Fruit fly (Drosophila melanogaster) whole organism, embryonic: ENCODE results near the gene Npc2a.

Experiments used
- Atf-2 ChIP-seq: fragments of 200-800 bp; sonication (Bioruptor generic); optimal IDR thresholded peaks from 2 replicates; lab custom pipeline; 2016; ENCODE audit warnings: missing biosample characterization, missing genetic modification characterization
- Atf6 ChIP-seq: fragments of 200-800 bp; sonication (Bioruptor generic); IDR thresholded peaks from 2 replicates; pipeline ENCODE4 v1.3.6; 2022; ENCODE audit warnings: missing biosample characterization, missing genetic modification characterization
- CG10209 ChIP-seq: fragments of 200-800 bp; sonication (Bioruptor generic); optimal IDR thresholded peaks from 3 replicates; lab custom pipeline; 2017; ENCODE audit warnings: missing biosample characterization, mild to moderate bottlenecking, missing genetic modification characterization, missing genetic modification reagents
- CG10543 ChIP-seq: fragments of 200-800 bp; sonication (Bioruptor generic); optimal IDR thresholded peaks from 3 replicates; lab custom pipeline; 2017; ENCODE audit warnings: missing biosample characterization, mild to moderate bottlenecking, missing genetic modification characterization, moderate library complexity
- CG1233 ChIP-seq: fragments of 200-800 bp; sonication (Bioruptor generic); optimal IDR thresholded peaks from 4 replicates; lab custom pipeline; 2018; ENCODE audit warnings: missing biosample characterization, mild to moderate bottlenecking, missing genetic modification characterization
- CG13296 ChIP-seq: fragments of 200-800 bp; sonication (Bioruptor generic); optimal IDR thresholded peaks from 3 replicates; lab custom pipeline; 2018; ENCODE audit warnings: missing biosample characterization, mild to moderate bottlenecking, missing genetic modification characterization
- CG13624 ChIP-seq: fragments of 200-800 bp; sonication (Bioruptor generic); optimal IDR thresholded peaks from 2 replicates; lab custom pipeline; 2016; ENCODE audit warnings: missing biosample characterization, missing genetic modification characterization
- CG15269 ChIP-seq: fragments of 200-800 bp; sonication (Bioruptor generic); optimal IDR thresholded peaks from 2 replicates; lab custom pipeline; 2018; ENCODE audit warnings: missing biosample characterization, mild to moderate bottlenecking, missing genetic modification characterization, moderate library complexity
- CG18599 ChIP-seq: fragments of 200-800 bp; sonication (Bioruptor generic); optimal IDR thresholded peaks from 3 replicates; lab custom pipeline; 2017; ENCODE audit warnings: missing biosample characterization, missing genetic modification characterization, mild to moderate bottlenecking, moderate library complexity, missing genetic modification reagents
- CG32772 ChIP-seq: fragments of 200-800 bp; sonication (Bioruptor generic); IDR thresholded peaks from 2 replicates; pipeline ENCODE4 v1.3.6; 2022; ENCODE audit warnings: missing biosample characterization, missing genetic modification characterization
- CG3281 ChIP-seq: fragments of 200-800 bp; sonication (Bioruptor generic); optimal IDR thresholded peaks from 3 replicates; lab custom pipeline; 2017; ENCODE audit warnings: missing biosample characterization, mild to moderate bottlenecking, missing genetic modification characterization
- CG33557 ChIP-seq: fragments of 200-800 bp; sonication (Bioruptor generic); optimal IDR thresholded peaks from 2 replicates; lab custom pipeline; 2019; ENCODE audit warnings: missing biosample characterization, mild to moderate bottlenecking, missing genetic modification characterization, moderate library complexity
- CG4617 ChIP-seq: fragments of 200-800 bp; sonication (Bioruptor generic); optimal IDR thresholded peaks from 3 replicates; lab custom pipeline; 2016; ENCODE audit warnings: missing biosample characterization, missing genetic modification characterization, borderline replicate concordance
- CG6765 ChIP-seq: fragments of 200-800 bp; sonication (Bioruptor generic); optimal IDR thresholded peaks from 3 replicates; lab custom pipeline; 2017; ENCODE audit warnings: missing biosample characterization, mild to moderate bottlenecking, missing genetic modification characterization
- CG7556 ChIP-seq: fragments of 200-800 bp; sonication (Bioruptor generic); optimal IDR thresholded peaks from 2 replicates; lab custom pipeline; 2017; ENCODE audit warnings: missing biosample characterization, mild to moderate bottlenecking, missing genetic modification characterization
- CG8765 ChIP-seq: fragments of 200-800 bp; sonication (Bioruptor generic); IDR thresholded peaks from 2 replicates; pipeline ENCODE4 v1.3.6; 2022; ENCODE audit warnings: missing biosample characterization, missing genetic modification characterization
- CG8924 ChIP-seq: fragments of 200-800 bp; optimal IDR thresholded peaks from 3 replicates; lab custom pipeline; 2019; ENCODE audit warnings: missing biosample characterization, mild to moderate bottlenecking, missing genetic modification characterization, moderate library complexity
- CG9727 ChIP-seq: fragments of 200-800 bp; sonication (Bioruptor generic); optimal IDR thresholded peaks from 3 replicates; lab custom pipeline; 2017; ENCODE audit warnings: missing biosample characterization, mild to moderate bottlenecking, missing genetic modification characterization
- CG9817 ChIP-seq: fragments of 200-800 bp; sonication (Bioruptor generic); optimal IDR thresholded peaks from 2 replicates; lab custom pipeline; 2018; ENCODE audit warnings: missing biosample characterization, mild to moderate bottlenecking, missing genetic modification characterization, moderate library complexity
- CHES-1-like ChIP-seq: fragments of 200-800 bp; sonication (Bioruptor generic); optimal IDR thresholded peaks from 2 replicates; lab custom pipeline; 2016; ENCODE audit warnings: missing biosample characterization, missing genetic modification characterization
- Chrac-16 ChIP-seq: fragments of 200-800 bp; sonication (Bioruptor generic); optimal IDR thresholded peaks from 3 replicates; lab custom pipeline; 2016; ENCODE audit warnings: missing biosample characterization, missing genetic modification characterization
- Dbx ChIP-seq: fragments of 200-800 bp; sonication (Bioruptor generic); IDR thresholded peaks from 3 replicates; pipeline ENCODE4 v1.3.6; 2022; ENCODE audit warnings: missing biosample characterization, missing genetic modification characterization
- Dp ChIP-seq: fragments of 200-800 bp; sonication (Bioruptor generic); optimal IDR thresholded peaks from 2 replicates; lab custom pipeline; 2018; ENCODE audit warnings: missing biosample characterization, mild to moderate bottlenecking, missing genetic modification characterization, moderate library complexity
- Ets65A ChIP-seq: fragments of 200-800 bp; sonication (Bioruptor generic); peaks from one replicate; lab custom pipeline; 2016; ENCODE audit warnings: missing biosample characterization, missing genetic modification characterization
- Fer1 ChIP-seq: fragments of 200-800 bp; sonication (Bioruptor generic); optimal IDR thresholded peaks from 2 replicates; lab custom pipeline; 2017; ENCODE audit warnings: missing biosample characterization, mild to moderate bottlenecking, missing genetic modification characterization
- MBD-R2 ChIP-seq: fragments of 200-800 bp; sonication (Bioruptor generic); IDR thresholded peaks from 2 replicates; pipeline ENCODE4 v1.3.6; 2022; ENCODE audit warnings: missing biosample characterization, missing genetic modification characterization
- Meics ChIP-seq: fragments of 200-800 bp; sonication (Bioruptor generic); optimal IDR thresholded peaks from 2 replicates; lab custom pipeline; 2017; ENCODE audit warnings: missing biosample characterization, mild to moderate bottlenecking, missing genetic modification characterization
- NC2β ChIP-seq: fragments of 200-800 bp; sonication (Bioruptor generic); optimal IDR thresholded peaks from 2 replicates; lab custom pipeline; 2016; ENCODE audit warnings: missing biosample characterization, missing genetic modification characterization
- Sox100B ChIP-seq: fragments of 200-800 bp; sonication (Bioruptor generic); optimal IDR thresholded peaks from 3 replicates; lab custom pipeline; 2018; ENCODE audit warnings: missing biosample characterization, mild to moderate bottlenecking, missing genetic modification characterization
- TFAM ChIP-seq: fragments of 200-800 bp; sonication (Bioruptor generic); optimal IDR thresholded peaks from 2 replicates; lab custom pipeline; 2017; ENCODE audit warnings: missing biosample characterization, missing genetic modification characterization, inconsistent platforms
- abd-A ChIP-seq: fragments of 200-800 bp; sonication (Bioruptor generic); optimal IDR thresholded peaks from 3 replicates; lab custom pipeline; 2019; ENCODE audit warnings: missing biosample characterization, mild to moderate bottlenecking, missing genetic modification characterization, moderate library complexity
- al ChIP-seq: fragments of 200-800 bp; sonication (Bioruptor generic); IDR thresholded peaks from 2 replicates; pipeline ENCODE4 v1.3.6; 2022; ENCODE audit warnings: missing biosample characterization, missing genetic modification characterization
- ap ChIP-seq: fragments of 200-800 bp; sonication (Bioruptor generic); IDR thresholded peaks from 2 replicates; pipeline ENCODE4 v1.3.6; 2022; ENCODE audit warnings: missing biosample characterization, missing genetic modification characterization
- bbx ChIP-seq: fragments of 200-800 bp; sonication (Bioruptor generic); IDR thresholded peaks from 2 replicates; pipeline ENCODE4 v1.3.6; 2022; ENCODE audit warnings: missing biosample characterization, missing genetic modification characterization; ENCODE audit not compliant: partially characterized antibody
- esg ChIP-seq: fragments of 200-800 bp; sonication (Bioruptor generic); conservative IDR thresholded peaks from 2 replicates; pipeline ENCODE4 v1.3.6; 2022; ENCODE audit warnings: missing biosample characterization, missing genetic modification characterization
- grau ChIP-seq: fragments of 200-800 bp; optimal IDR thresholded peaks from 3 replicates; lab custom pipeline; 2019; ENCODE audit warnings: missing biosample characterization, mild to moderate bottlenecking, missing genetic modification characterization, moderate library complexity
- lmd ChIP-seq: fragments of 200-800 bp; sonication (Bioruptor generic); IDR thresholded peaks from 2 replicates; pipeline ENCODE4 v1.3.6; 2022; ENCODE audit warnings: missing biosample characterization, missing genetic modification characterization
- oc ChIP-seq: fragments of 200-800 bp; sonication (Bioruptor generic); optimal IDR thresholded peaks from 2 replicates; lab custom pipeline; 2018; ENCODE audit warnings: missing biosample characterization, mild to moderate bottlenecking, missing genetic modification characterization, moderate library complexity
- pan ChIP-seq, 4 experiments: fragments of >200 bp in 3 of 4; fragments of 200-800 bp in 1 of 4; sonication (Bioruptor generic) in 1 of 4; optimal IDR thresholded peaks in 3 of 4; IDR thresholded peaks in 1 of 4; 2 replicates each; pipeline versions ENCODE4 v1.3.6 to Lab custom; 2017 to 2022; ENCODE audit warnings: missing biosample characterization in 2 of 4, missing genetic modification characterization in 2 of 4, mixed read lengths in 1 of 4
- phol ChIP-seq: fragments of 200-800 bp; sonication (Bioruptor generic); optimal IDR thresholded peaks from 3 replicates; lab custom pipeline; 2018; ENCODE audit warnings: missing biosample characterization, mild to moderate bottlenecking, missing genetic modification characterization, moderate library complexity
- prd ChIP-seq, 3 experiments: fragments of >200 bp in 2 of 3; fragments of 200-800 bp in 1 of 3; sonication (Bioruptor generic) in 1 of 3; optimal IDR thresholded peaks in 2 of 3; IDR thresholded peaks in 1 of 3; 2 replicates in 2 of 3; 3 replicates in 1 of 3; pipeline versions ENCODE4 v1.3.6 to Lab custom; 2017 to 2022; ENCODE audit warnings: missing biosample characterization in 1 of 3, missing genetic modification characterization in 1 of 3
- scrt ChIP-seq: fragments of 200-800 bp; sonication (Bioruptor generic); optimal IDR thresholded peaks from 2 replicates; lab custom pipeline; 2018; ENCODE audit warnings: missing biosample characterization, mild to moderate bottlenecking, missing genetic modification characterization, moderate library complexity
- sens ChIP-seq: fragments of 200-800 bp; sonication (Bioruptor generic); peaks from one replicate; lab custom pipeline; 2016; ENCODE audit warnings: missing biosample characterization, missing genetic modification characterization
- slbo ChIP-seq: fragments of 200-800 bp; sonication (Bioruptor generic); IDR thresholded peaks from 2 replicates; pipeline ENCODE4 v1.3.6; 2022; ENCODE audit warnings: missing biosample characterization, missing genetic modification characterization
- sob ChIP-seq: fragments of 200-800 bp; sonication (Bioruptor generic); IDR thresholded peaks from 2 replicates; pipeline ENCODE4 v1.3.6; 2022; ENCODE audit warnings: missing biosample characterization, missing genetic modification characterization
- stwl ChIP-seq: fragments of 200-800 bp; sonication (Bioruptor generic); optimal IDR thresholded peaks from 3 replicates; lab custom pipeline; 2018; ENCODE audit warnings: missing biosample characterization, mild to moderate bottlenecking, missing genetic modification characterization, moderate library complexity
- twi ChIP-seq: fragments of 200-800 bp; optimal IDR thresholded peaks from 2 replicates; lab custom pipeline; 2019; ENCODE audit warnings: missing biosample characterization, mild to moderate bottlenecking, missing genetic modification characterization, moderate library complexity
- vfl ChIP-seq: fragments of 200-800 bp; sonication (Bioruptor generic); optimal IDR thresholded peaks from 2 replicates; lab custom pipeline; 2016; ENCODE audit warnings: missing biosample characterization, missing genetic modification characterization
- vvl ChIP-seq: fragments of 200-800 bp; sonication (Bioruptor generic); IDR thresholded peaks from 2 replicates; pipeline ENCODE4 v1.3.6; 2022; ENCODE audit warnings: missing biosample characterization, missing genetic modification characterization
- zfh1 ChIP-seq: fragments of 200-800 bp; sonication (Bioruptor generic); IDR thresholded peaks from 3 replicates; pipeline ENCODE4 v1.3.6; 2022; ENCODE audit warnings: missing biosample characterization, missing genetic modification characterization

Gene Npc2a

DNA sequence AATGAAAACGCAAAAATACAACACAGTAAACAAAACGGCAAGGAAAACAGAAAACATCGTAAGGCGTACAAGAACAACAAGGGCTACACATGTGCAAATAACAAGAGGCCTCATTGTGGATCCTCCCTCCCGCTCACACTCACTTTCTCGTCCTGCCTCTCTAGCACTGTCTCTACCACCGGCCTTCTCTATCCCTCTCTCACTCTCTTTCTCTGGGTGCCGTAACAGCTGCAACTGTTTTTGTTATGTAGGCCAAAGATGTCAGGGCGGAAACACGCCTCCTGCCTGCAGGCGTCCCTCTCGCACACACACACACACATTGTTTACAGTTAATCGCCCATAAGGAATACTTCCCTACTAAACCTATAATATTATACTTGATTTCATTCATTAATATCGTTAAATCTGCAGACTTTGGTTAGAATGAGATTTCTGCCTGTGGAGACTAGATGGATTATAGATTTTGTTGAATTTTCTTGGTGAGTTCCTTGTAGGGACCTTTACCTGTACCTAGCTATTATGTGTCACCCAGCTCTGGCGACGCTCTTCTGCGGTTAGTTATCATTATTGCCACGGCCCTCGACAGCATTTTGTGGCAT is 25.8 kb downstream of the Npc2a start (continued):
- TF ChIP-seq NC2β (GFP tag; lab: Kevin White, UChicago), result no peak
- TF ChIP-seq CG8924, result peak; percentile 15
- no peak for TF ChIP-seq CG8765 (GFP tag; lab: Robert Waterston, UW)
- TF ChIP-seq Dp (GFP tag; lab: Kevin White, UChicago), result no peak
- no peak for TF ChIP-seq Dbx
- no peak for TF ChIP-seq ap (GFP tag; lab: Robert Waterston, UW)
- TF ChIP-seq CHES-1-like (GFP tag; lab: Kevin White, UChicago), result no peak
- TF ChIP-seq CG1233 (GFP tag; lab: Kevin White, UChicago), result no peak
- TF ChIP-seq CG13624 (GFP tag; lab: Kevin White, UChicago), result no peak
- TF ChIP-seq al, result no peak
- no peak for TF ChIP-seq Ets65A (GFP tag; lab: Kevin White, UChicago)
- TF ChIP-seq Atf-2 (GFP tag; lab: Kevin White, UChicago), result no peak
- no peak for TF ChIP-seq CG4617
- TF ChIP-seq vfl, result no peak
- TF ChIP-seq prd (optimal IDR thresholded peaks at IDR 0.05; lab: Kevin White, UChicago), result no peak
- peak; percentile 38; the same call in 1 of the 3 replicates for TF ChIP-seq prd (GFP tag; IDR thresholded peaks at IDR 0.05; lab: Robert Waterston, UW)
- peak; percentile 88 for TF ChIP-seq twi (tag; lab: Kevin White, UChicago)
- TF ChIP-seq MBD-R2, result no peak
- no peak for TF ChIP-seq CG9727 (GFP tag; lab: Kevin White, UChicago)
- TF ChIP-seq CG33557 (GFP tag; lab: Kevin White, UChicago), result no peak
- no peak for TF ChIP-seq CG3281 (GFP tag; lab: Kevin White, UChicago)
- TF ChIP-seq oc (tag; lab: Kevin White, UChicago), result no peak
- TF ChIP-seq TFAM, result no peak
- no peak for TF ChIP-seq stwl (tag; lab: Kevin White, UChicago)
- TF ChIP-seq phol (tag; lab: Kevin White, UChicago), result peak; percentile 5
- no peak for TF ChIP-seq abd-A
- TF ChIP-seq scrt (GFP tag; lab: Kevin White, UChicago), result no peak
- TF ChIP-seq, all 482 proteins: peak for 32

DNA sequence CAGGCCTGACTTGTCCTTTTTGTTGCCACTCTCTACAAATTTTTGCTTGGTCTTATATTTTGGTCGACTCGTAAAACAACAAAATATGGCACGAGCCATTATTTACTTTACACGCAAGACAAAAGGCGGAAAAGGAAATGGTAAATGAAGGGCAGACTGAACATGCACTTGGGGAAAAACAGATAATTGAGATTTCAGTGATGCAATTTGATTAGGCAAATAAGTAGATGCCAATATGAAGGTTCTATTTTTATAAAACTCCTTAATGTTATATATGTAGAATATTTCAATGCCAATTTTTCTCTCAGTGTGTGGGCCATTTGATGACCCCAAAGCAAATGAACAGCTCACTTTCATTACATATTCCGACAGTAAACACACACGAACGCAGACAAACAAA is 27.1 kb downstream of the Npc2a start:
- peak; percentile 17 for TF ChIP-seq CG15269 (tag; lab: Kevin White, UChicago)
- peak; percentile 32 for TF ChIP-seq grau (tag; lab: Kevin White, UChicago)
- no peak for TF ChIP-seq CG10209 (GFP tag; lab: Kevin White, UChicago)
- TF ChIP-seq Fer1 (GFP tag; lab: Kevin White, UChicago), result peak; percentile 44
- TF ChIP-seq bbx (GFP tag; lab: Robert Waterston, UW), result no peak
- TF ChIP-seq CG10543, result peak; percentile 8
- 0 out of 2 replicates have a peak, but pooled peaks have one; percentile 13 for TF ChIP-seq esg (GFP tag; lab: Robert Waterston, UW)
- peak; percentile 55 for TF ChIP-seq sens (GFP tag; lab: Kevin White, UChicago)
- peak; percentile 24; the same call in 1 of the 2 replicates for TF ChIP-seq sob (GFP tag; lab: Robert Waterston, UW)
- peak; percentile 15 for TF ChIP-seq CG13296 (GFP tag; lab: Kevin White, UChicago)
- TF ChIP-seq zfh1 (GFP tag; lab: Robert Waterston, UW), result no peak
- peak; percentile 22; the same call in 1 of the 2 replicates for TF ChIP-seq vvl (GFP tag; lab: Robert Waterston, UW)
- TF ChIP-seq lmd (GFP tag; lab: Robert Waterston, UW), result peak; percentile 47; the same call in 1 of the 2 replicates
- peak; percentile 45 for TF ChIP-seq Meics
- TF ChIP-seq CG32772, result no peak
- no peak for TF ChIP-seq Atf6 (GFP tag; lab: Robert Waterston, UW)
- no peak for TF ChIP-seq pan (optimal IDR thresholded peaks at IDR 0.05; lab: Kevin White, UChicago)
- TF ChIP-seq pan (GFP tag; optimal IDR thresholded peaks at IDR 0.05 in 1 of 2, IDR thresholded peaks at IDR 0.05 in 1 of 2), result peak in 1 of 2 experiments; percentile 11
- TF ChIP-seq CG9817 (tag; lab: Kevin White, UChicago), result peak; percentile 15
- peak; percentile 46; the same call in 1 of the 2 replicates for TF ChIP-seq slbo (GFP tag; lab: Robert Waterston, UW)
- peak; percentile 57 for TF ChIP-seq CG18599 (GFP tag; lab: Kevin White, UChicago)
- no peak for TF ChIP-seq Chrac-16 (GFP tag; lab: Kevin White, UChicago)
- TF ChIP-seq CG7556 (GFP tag; lab: Kevin White, UChicago), result peak; percentile 13
- peak; percentile 2 for TF ChIP-seq CG6765 (GFP tag; lab: Kevin White, UChicago)
- no peak for TF ChIP-seq Sox100B (GFP tag; lab: Kevin White, UChicago)
